Fruit fly (Drosophila melanogaster) whole organism, prepupa: ENCODE measurements around the gene alpha-Spec.

Experiments used
- CG6808 ChIP-seq: fragments of 200-800 bp; sonication (Bioruptor generic); optimal IDR thresholded peaks from 3 replicates; lab custom pipeline; 2017; ENCODE audit warnings: missing biosample characterization, missing genetic modification characterization, mild to moderate bottlenecking, moderate library complexity, missing genetic modification reagents
- Smox ChIP-seq: fragments of 200-800 bp; sonication (Bioruptor generic); optimal IDR thresholded peaks from 3 replicates; lab custom pipeline; 2016; ENCODE audit warnings: missing biosample characterization, missing genetic modification characterization
- cyc ChIP-seq: fragments of 200-800 bp; sonication (Bioruptor generic); optimal IDR thresholded peaks from 3 replicates; lab custom pipeline; 2016; ENCODE audit warnings: missing biosample characterization, missing genetic modification characterization

dm6 chr3L:1754935-1755334 lies 40.2 kb downstream of the alpha-Spec start:
- TF ChIP-seq Smox (GFP tag; lab: Kevin White, UChicago) (no peak), CG6808 (GFP tag; lab: Kevin White, UChicago) (no peak), cyc (GFP tag; lab: Kevin White, UChicago) (no peak)
